Fruit fly (Drosophila melanogaster) whole organism, prepupa: ENCODE data around the gene SP555.

Experiments
- Blimp-1 ChIP-seq: fragments of 200-800 bp; sonication (Bioruptor generic); optimal IDR thresholded peaks from 3 replicates; lab custom pipeline; 2017; ENCODE audit warnings: missing biosample characterization, missing genetic modification characterization, mild to moderate bottlenecking, moderate library complexity, missing genetic modification reagents
- CG10669 ChIP-seq: fragments of 200-800 bp; sonication (Bioruptor generic); optimal IDR thresholded peaks from 3 replicates; lab custom pipeline; 2018; ENCODE audit warnings: missing biosample characterization, mild to moderate bottlenecking, missing genetic modification characterization, moderate library complexity
- CG11762 ChIP-seq: fragments of 200-800 bp; sonication (Bioruptor generic); optimal IDR thresholded peaks from 3 replicates; lab custom pipeline; 2016; ENCODE audit warnings: missing biosample characterization, missing genetic modification characterization; ENCODE audit not compliant: insufficient read depth
- CG11902 ChIP-seq: fragments of 200-800 bp; sonication (Bioruptor generic); optimal IDR thresholded peaks from 3 replicates; lab custom pipeline; 2016; ENCODE audit warnings: missing biosample characterization, missing genetic modification characterization
- CG15336 ChIP-seq: fragments of 200-800 bp; sonication (Bioruptor generic); IDR thresholded peaks from 2 replicates; pipeline ENCODE4 v1.3.6; 2022; ENCODE audit warnings: missing biosample characterization, missing genetic modification characterization
- CG1621 ChIP-seq: fragments of 200-800 bp; sonication (Bioruptor generic); optimal IDR thresholded peaks from 3 replicates; lab custom pipeline; 2018; ENCODE audit warnings: missing biosample characterization, mild to moderate bottlenecking, missing genetic modification characterization
- CG16779 ChIP-seq: fragments of 200-800 bp; sonication (Bioruptor generic); optimal IDR thresholded peaks from 3 replicates; lab custom pipeline; 2017; ENCODE audit warnings: missing biosample characterization, mild to moderate bottlenecking, missing genetic modification characterization
- CG32006 ChIP-seq: fragments of 200-800 bp; sonication (Bioruptor generic); optimal IDR thresholded peaks from 3 replicates; lab custom pipeline; 2017; ENCODE audit warnings: missing biosample characterization, mild to moderate bottlenecking, missing genetic modification characterization
- CG34406 ChIP-seq: fragments of 200-800 bp; sonication (Bioruptor generic); optimal IDR thresholded peaks from 3 replicates; lab custom pipeline; 2016; ENCODE audit warnings: missing biosample characterization, missing genetic modification characterization
- CG3919 ChIP-seq: fragments of 200-800 bp; sonication (Bioruptor generic); optimal IDR thresholded peaks from 3 replicates; lab custom pipeline; 2016; ENCODE audit warnings: missing biosample characterization, missing genetic modification characterization
- CG4318 ChIP-seq: fragments of 200-800 bp; sonication (Bioruptor generic); optimal IDR thresholded peaks from 3 replicates; lab custom pipeline; 2017; ENCODE audit warnings: missing biosample characterization, mild to moderate bottlenecking, missing genetic modification characterization
- CG6163 ChIP-seq: fragments of 200-800 bp; sonication (Bioruptor generic); IDR thresholded peaks from 3 replicates; pipeline ENCODE4 v1.3.6; 2022; ENCODE audit warnings: missing biosample characterization, missing genetic modification characterization
- CG6792 ChIP-seq: fragments of 200-800 bp; sonication (Bioruptor generic); optimal IDR thresholded peaks from 3 replicates; lab custom pipeline; 2016; ENCODE audit warnings: missing biosample characterization, missing genetic modification characterization
- CG6808 ChIP-seq: fragments of 200-800 bp; sonication (Bioruptor generic); optimal IDR thresholded peaks from 3 replicates; lab custom pipeline; 2017; ENCODE audit warnings: missing biosample characterization, missing genetic modification characterization, mild to moderate bottlenecking, moderate library complexity, missing genetic modification reagents
- CG6854 ChIP-seq: fragments of 200-800 bp; sonication (Bioruptor generic); optimal IDR thresholded peaks from 2 replicates; lab custom pipeline; 2017; ENCODE audit warnings: missing biosample characterization, mild to moderate bottlenecking, missing genetic modification characterization
- CG8119 ChIP-seq: fragments of 200-800 bp; sonication (Bioruptor generic); IDR thresholded peaks from 3 replicates; pipeline ENCODE4 v1.3.6; 2022; ENCODE audit warnings: missing biosample characterization, missing genetic modification characterization
- CG8319 ChIP-seq: fragments of 200-800 bp; sonication (Bioruptor generic); optimal IDR thresholded peaks from 3 replicates; lab custom pipeline; 2016; ENCODE audit warnings: missing biosample characterization, missing genetic modification characterization
- CG8632 ChIP-seq: fragments of 200-800 bp; sonication (Bioruptor generic); optimal IDR thresholded peaks from 3 replicates; lab custom pipeline; 2016; ENCODE audit warnings: missing biosample characterization, missing genetic modification characterization
- CG9139 ChIP-seq: fragments of 200-800 bp; sonication (Bioruptor generic); optimal IDR thresholded peaks from 3 replicates; lab custom pipeline; 2017; ENCODE audit warnings: missing biosample characterization, mild to moderate bottlenecking, missing genetic modification characterization
- Eip75B ChIP-seq: fragments of 200-800 bp; sonication (Bioruptor generic); optimal IDR thresholded peaks from 3 replicates; lab custom pipeline; 2016; ENCODE audit warnings: missing biosample characterization, missing genetic modification characterization
- Eip78C ChIP-seq: fragments of 200-800 bp; sonication (Bioruptor generic); peaks from one replicate; lab custom pipeline; 2016; ENCODE audit warnings: missing biosample characterization, missing genetic modification characterization
- Eip93F ChIP-seq: fragments of 200-800 bp; sonication (Bioruptor generic); optimal IDR thresholded peaks from 2 replicates; lab custom pipeline; 2016; ENCODE audit warnings: missing biosample characterization, mild to moderate bottlenecking, missing genetic modification characterization
- Ets21C ChIP-seq: fragments of 200-800 bp; sonication (Bioruptor generic); optimal IDR thresholded peaks from 3 replicates; lab custom pipeline; 2016; ENCODE audit warnings: missing biosample characterization, missing genetic modification characterization
- Ets96B ChIP-seq: fragments of 200-800 bp; optimal IDR thresholded peaks from 2 replicates; lab custom pipeline; 2019; ENCODE audit warnings: missing biosample characterization, mild to moderate bottlenecking, missing genetic modification characterization, moderate library complexity
- Gug ChIP-seq: fragments of 200-800 bp; sonication (Bioruptor generic); IDR thresholded peaks from 2 replicates; pipeline ENCODE4 v1.3.6; 2022; ENCODE audit warnings: missing biosample characterization, missing genetic modification characterization
- Hr4 ChIP-seq: fragments of 200-800 bp; sonication (Bioruptor generic); optimal IDR thresholded peaks from 3 replicates; lab custom pipeline; 2016; ENCODE audit warnings: missing biosample characterization, missing genetic modification characterization
- Lpt ChIP-seq: fragments of 200-800 bp; sonication (Bioruptor generic); optimal IDR thresholded peaks from 3 replicates; lab custom pipeline; 2016; ENCODE audit warnings: missing biosample characterization, missing genetic modification characterization
- OdsH ChIP-seq: fragments of 200-800 bp; sonication (Bioruptor generic); optimal IDR thresholded peaks from 3 replicates; lab custom pipeline; 2016; ENCODE audit warnings: missing biosample characterization, missing genetic modification characterization
- Smox ChIP-seq: fragments of 200-800 bp; sonication (Bioruptor generic); optimal IDR thresholded peaks from 3 replicates; lab custom pipeline; 2016; ENCODE audit warnings: missing biosample characterization, missing genetic modification characterization
- Sox102F ChIP-seq: fragments of 200-800 bp; sonication (Bioruptor generic); optimal IDR thresholded peaks from 2 replicates; lab custom pipeline; 2016; ENCODE audit warnings: missing biosample characterization, mild to moderate bottlenecking, missing genetic modification characterization
- Sox15 ChIP-seq: fragments of 200-800 bp; sonication (Bioruptor generic); optimal IDR thresholded peaks from 3 replicates; lab custom pipeline; 2016; ENCODE audit warnings: missing biosample characterization, missing genetic modification characterization
- achi ChIP-seq: fragments of 200-800 bp; sonication (Bioruptor generic); optimal IDR thresholded peaks from 3 replicates; lab custom pipeline; 2016; ENCODE audit warnings: missing biosample characterization, missing genetic modification characterization
- acj6 ChIP-seq: fragments of 200-800 bp; sonication (Bioruptor generic); optimal IDR thresholded peaks from 3 replicates; lab custom pipeline; 2016; ENCODE audit warnings: missing biosample characterization, missing genetic modification characterization
- dsx ChIP-seq: fragments of 200-800 bp; optimal IDR thresholded peaks from 3 replicates; lab custom pipeline; 2019; ENCODE audit warnings: missing biosample characterization, mild to moderate bottlenecking, missing genetic modification characterization, moderate library complexity; ENCODE audit not compliant: poor library complexity, severe bottlenecking
- eg ChIP-seq: fragments of 200-800 bp; sonication (Bioruptor generic); IDR thresholded peaks from 3 replicates; pipeline ENCODE4 v1.3.6; 2022; ENCODE audit warnings: missing biosample characterization, missing genetic modification characterization
- esn ChIP-seq: fragments of 200-800 bp; sonication (Bioruptor generic); optimal IDR thresholded peaks from 2 replicates; lab custom pipeline; 2016; ENCODE audit warnings: missing biosample characterization, mild to moderate bottlenecking, missing genetic modification characterization, moderate library complexity
- fd59A ChIP-seq: fragments of 200-800 bp; sonication (Bioruptor generic); optimal IDR thresholded peaks from 2 replicates; lab custom pipeline; 2017; ENCODE audit warnings: missing biosample characterization, mild to moderate bottlenecking, missing genetic modification characterization, missing genetic modification reagents
- fd85E ChIP-seq: fragments of 200-800 bp; sonication (Bioruptor generic); optimal IDR thresholded peaks from 3 replicates; lab custom pipeline; 2016; ENCODE audit warnings: missing biosample characterization, missing genetic modification characterization
- fkh ChIP-seq: fragments of 200-800 bp; sonication (Bioruptor generic); optimal IDR thresholded peaks from 3 replicates; lab custom pipeline; 2017; ENCODE audit warnings: missing biosample characterization, mild to moderate bottlenecking, missing genetic modification characterization, moderate library complexity
- lz ChIP-seq: fragments of 200-800 bp; sonication (Bioruptor generic); optimal IDR thresholded peaks from 3 replicates; lab custom pipeline; 2016; ENCODE audit warnings: missing biosample characterization, missing genetic modification characterization
- net ChIP-seq: fragments of 200-800 bp; sonication (Bioruptor generic); optimal IDR thresholded peaks from 3 replicates; lab custom pipeline; 2016; ENCODE audit warnings: missing biosample characterization, missing genetic modification characterization
- pdm3 ChIP-seq: fragments of 200-800 bp; sonication (Bioruptor generic); optimal IDR thresholded peaks from 3 replicates; lab custom pipeline; 2016; ENCODE audit warnings: missing biosample characterization, missing genetic modification characterization
- salr ChIP-seq, 2 experiments: fragments of 200-800 bp; sonication (Bioruptor generic); optimal IDR thresholded peaks; 3 replicates each; lab custom pipeline; 2016 to 2018; ENCODE audit warnings: missing biosample characterization in 2 of 2, missing genetic modification characterization in 2 of 2, mild to moderate bottlenecking in 1 of 2
- svp ChIP-seq: fragments of 200-800 bp; sonication (Bioruptor generic); peaks from one replicate; lab custom pipeline; 2016; ENCODE audit warnings: missing biosample characterization, missing genetic modification characterization
- topi ChIP-seq: fragments of 200-800 bp; sonication (Bioruptor generic); optimal IDR thresholded peaks from 3 replicates; lab custom pipeline; 2016; ENCODE audit warnings: missing biosample characterization, missing genetic modification characterization
- vri ChIP-seq: fragments of 200-800 bp; sonication (Bioruptor generic); optimal IDR thresholded peaks from 3 replicates; lab custom pipeline; 2016; ENCODE audit warnings: missing biosample characterization, mild to moderate bottlenecking, missing genetic modification characterization

SP555 gene

dm6 chr2L:4999389-5000032 is 38.0 kb upstream of the SP555 start (continued):
- TF ChIP-seq Sox102F (GFP tag; lab: Kevin White, UChicago) (peak; percentile 59), CG6854 (GFP tag; lab: Kevin White, UChicago) (no peak), CG6792 (GFP tag; lab: Kevin White, UChicago) (peak; percentile 34), Sox15 (GFP tag; lab: Kevin White, UChicago) (peak; percentile 54), fd85E (GFP tag; lab: Kevin White, UChicago) (no peak), CG8319 (GFP tag; lab: Kevin White, UChicago) (peak; percentile 22), Hr4 (GFP tag; lab: Kevin White, UChicago) (peak; percentile 87), Smox (GFP tag; lab: Kevin White, UChicago) (peak; percentile 57), Eip93F (GFP tag; lab: Kevin White, UChicago) (no peak)
- TF ChIP-seq, all 60 proteins: peak for 52

- TF ChIP-seq salr (GFP tag; optimal IDR thresholded peaks at IDR 0.05; lab: Kevin White, UChicago) (peak; percentile 70 to 82), CG34406 (GFP tag; lab: Kevin White, UChicago) (peak; percentile 80), CG15336 (GFP tag; lab: Robert Waterston, UW) (peak; percentile 87), Eip93F (GFP tag; lab: Kevin White, UChicago) (peak; percentile 63), Eip75B (GFP tag; lab: Kevin White, UChicago) (peak; percentile 80), net (GFP tag; lab: Kevin White, UChicago) (peak; percentile 74), CG6163 (peak; percentile 85), CG8319 (GFP tag; lab: Kevin White, UChicago) (peak; percentile 53), topi (peak; percentile 88), CG6854 (GFP tag; lab: Kevin White, UChicago) (peak; percentile 79), CG32006 (GFP tag; lab: Kevin White, UChicago) (peak; percentile 70), Lpt (GFP tag; lab: Kevin White, UChicago) (peak; percentile 46), Blimp-1 (GFP tag; lab: Kevin White, UChicago) (peak; percentile 57), Gug (peak; percentile 75), Eip78C (GFP tag; lab: Kevin White, UChicago) (peak; percentile 96), esn (GFP tag; lab: Kevin White, UChicago) (peak; percentile 94), Ets96B (peak; percentile 87), fkh (GFP tag; lab: Kevin White, UChicago) (peak; percentile 69), CG6792 (GFP tag; lab: Kevin White, UChicago) (peak; percentile 87), CG16779 (peak; percentile 67), CG3919 (GFP tag; lab: Kevin White, UChicago) (peak; percentile 84), eg (GFP tag; lab: Robert Waterston, UW) (peak; percentile 69), CG10669 (GFP tag; lab: Kevin White, UChicago) (peak; percentile 83), CG8632 (peak; percentile 79), CG9139 (GFP tag; lab: Kevin White, UChicago) (peak; percentile 77), CG8119 (GFP tag; lab: Robert Waterston, UW) (peak; percentile 82), achi (GFP tag; lab: Kevin White, UChicago) (peak; percentile 73), Ets21C (GFP tag; lab: Kevin White, UChicago) (peak; percentile 80), CG1621 (tag; lab: Kevin White, UChicago) (peak; percentile 64), dsx (GFP tag; lab: Kevin White, UChicago) (peak; percentile 83), Sox102F (GFP tag; lab: Kevin White, UChicago) (peak; percentile 86), Hr4 (GFP tag; lab: Kevin White, UChicago) (peak; percentile 73), Sox15 (GFP tag; lab: Kevin White, UChicago) (peak; percentile 64), pdm3 (GFP tag; lab: Kevin White, UChicago) (peak; percentile 88), lz (peak; percentile 92), fd59A (GFP tag; lab: Kevin White, UChicago) (peak; percentile 88), CG11902 (GFP tag; lab: Kevin White, UChicago) (peak; percentile 67), CG4318 (GFP tag; lab: Kevin White, UChicago) (peak; percentile 45), CG11762 (GFP tag; lab: Kevin White, UChicago) (peak; percentile 72), CG6808 (GFP tag; lab: Kevin White, UChicago) (peak; percentile 91), acj6 (peak; percentile 84), OdsH (GFP tag; lab: Kevin White, UChicago) (peak; percentile 81), vri (GFP tag; lab: Kevin White, UChicago) (peak; percentile 88), fd85E (GFP tag; lab: Kevin White, UChicago) (peak; percentile 60), svp (peak; percentile 92)
These were observed 37.1 kb upstream of the SP555 start for dm6 chr2L:5000287-5000871.
